Worm (Caenorhabditis elegans) whole organism, L2 larva: ENCODE results near the gene srx-88.

Experiments
- skn-1 ChIP-seq: sonication (generic microtip); optimal IDR thresholded peaks from 2 replicates; lab custom pipeline; 2017; ENCODE audit warnings: missing biosample characterization, missing genetic modification characterization
- snpc-4 ChIP-seq: fragments of 150-350 bp; optimal IDR thresholded peaks from 2 replicates; lab custom pipeline; 2014; ENCODE audit warnings: missing biosample characterization, missing genetic modification characterization

DNA sequence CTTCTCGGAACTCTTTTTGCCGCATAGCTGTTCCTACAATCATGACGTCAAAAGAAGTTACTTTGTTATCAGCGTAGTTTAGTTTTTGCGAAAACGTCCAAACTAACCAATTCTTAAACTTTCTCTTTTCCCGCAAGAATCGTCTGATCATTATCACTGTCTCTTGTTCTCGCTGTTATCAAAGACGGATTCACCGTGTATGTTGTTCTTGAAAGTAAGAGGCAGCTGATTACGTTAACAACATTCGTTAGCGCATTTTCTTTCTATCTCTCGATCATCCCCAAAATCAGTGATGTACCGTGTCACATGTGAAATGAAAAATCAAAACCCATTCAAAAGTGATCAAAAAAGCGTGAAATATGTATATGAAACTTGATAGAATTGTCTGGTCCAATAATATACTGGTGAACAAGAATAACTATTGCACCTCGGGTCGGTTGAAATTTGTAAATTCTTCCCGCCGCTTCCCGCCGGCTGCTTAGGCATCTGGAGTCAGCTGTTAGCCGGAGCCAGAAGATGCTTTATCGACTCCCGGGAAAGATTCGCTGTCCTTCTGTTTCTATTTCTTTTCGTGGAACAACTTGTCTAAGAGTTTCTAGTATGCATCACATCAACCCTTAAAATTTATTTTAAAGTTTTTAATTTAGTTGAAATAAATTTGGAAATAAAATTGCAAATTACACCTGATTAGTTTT, 48.7 kb upstream of the srx-88 start:
- TF ChIP-seq snpc-4 (tag; lab: Kevin White, UChicago) (no peak), skn-1 (tag; lab: Kevin White, UChicago) (no peak)
